Worm (Caenorhabditis elegans) whole organism, L1 larva: ENCODE measurements around the gene T23G7.3.

Experiments used
- C16A3.4 ChIP-seq: fragments of 150-350 bp; optimal IDR thresholded peaks from 2 replicates; lab custom pipeline; 2014; ENCODE audit warnings: missing biosample characterization, missing genetic modification characterization
- aha-1 ChIP-seq: fragments of 150-350 bp; optimal IDR thresholded peaks from 2 replicates; lab custom pipeline; 2014; ENCODE audit warnings: missing biosample characterization, missing genetic modification characterization
- aly-2 ChIP-seq: fragments of 150-350 bp; optimal IDR thresholded peaks from 2 replicates; lab custom pipeline; 2014; ENCODE audit warnings: missing biosample characterization, missing genetic modification characterization
- blmp-1 ChIP-seq: fragments of 150-350 bp; optimal IDR thresholded peaks from 2 replicates; lab custom pipeline; 2014; ENCODE audit warnings: missing biosample characterization, missing genetic modification characterization
- ceh-90 ChIP-seq: sonication (generic microtip); optimal IDR thresholded peaks from 2 replicates; lab custom pipeline; 2016; ENCODE audit warnings: missing genetic modification characterization, missing compliant biosample characterization
- ces-1 ChIP-seq: fragments of 150-350 bp; optimal IDR thresholded peaks from 2 replicates; lab custom pipeline; 2014; ENCODE audit warnings: missing biosample characterization, missing genetic modification reagents, missing genetic modification characterization
- dpl-1 ChIP-seq, 3 experiments: fragments of 150-350 bp in 2 of 3; sonication (generic microtip) in 1 of 3; optimal IDR thresholded peaks; 2 replicates each; lab custom pipeline; 2014 to 2017; ENCODE audit warnings: missing biosample characterization in 3 of 3, missing genetic modification characterization in 3 of 3, missing genetic modification reagents in 3 of 3
- efl-1 ChIP-seq, 4 experiments: fragments of 150-350 bp; optimal IDR thresholded peaks in 3 of 4; peaks in 1 of 4; 1 replicate in 1 of 4; 2 replicates in 3 of 4; lab custom pipeline; 2014; ENCODE audit warnings: missing biosample characterization in 2 of 4, missing genetic modification characterization in 2 of 4, missing genetic modification reagents in 2 of 4
- egl-13 ChIP-seq: sonication (generic microtip); optimal IDR thresholded peaks from 2 replicates; lab custom pipeline; 2016; ENCODE audit warnings: missing genotype, missing genetic modification reagents, missing genetic modification characterization, missing compliant biosample characterization
- elt-3 ChIP-seq, 6 experiments: fragments of 150-350 bp in 1 of 6; sonication (generic microtip); optimal IDR thresholded peaks; 2 replicates each; lab custom pipeline; 2017 to 2018; ENCODE audit warnings: missing biosample characterization in 6 of 6, missing genetic modification characterization in 6 of 6, inconsistent platforms in 1 of 6
- fkh-8 ChIP-seq: sonication (generic microtip); optimal IDR thresholded peaks from 2 replicates; lab custom pipeline; 2016; ENCODE audit warnings: mild to moderate bottlenecking, missing genetic modification characterization, missing compliant biosample characterization
- grh-1 ChIP-seq: fragments of 200-800 bp; sonication (Bioruptor generic); IDR thresholded peaks from 2 replicates; pipeline ENCODE4 v1.3.6; 2022; ENCODE audit warnings: missing genetic modification reagents, missing genetic modification characterization, missing compliant biosample characterization
- hlh-17 ChIP-seq: fragments of 200-800 bp; sonication (Bioruptor generic); optimal IDR thresholded peaks from 2 replicates; lab custom pipeline; 2018; ENCODE audit warnings: missing genetic modification characterization, mild to moderate bottlenecking, missing compliant biosample characterization, moderate library complexity, borderline replicate concordance
- hlh-4 ChIP-seq: sonication (generic microtip); optimal IDR thresholded peaks from 2 replicates; lab custom pipeline; 2016; ENCODE audit warnings: mild to moderate bottlenecking, missing genetic modification characterization, missing compliant biosample characterization
- irx-1 ChIP-seq: sonication (generic microtip); optimal IDR thresholded peaks from 2 replicates; lab custom pipeline; 2016; ENCODE audit warnings: missing genetic modification characterization, missing compliant biosample characterization
- jun-1 ChIP-seq: fragments of 150-350 bp; optimal IDR thresholded peaks from 2 replicates; lab custom pipeline; 2014; ENCODE audit warnings: missing biosample characterization, missing genetic modification reagents, missing genetic modification characterization
- lin-15B ChIP-seq: fragments of 150-350 bp; sonication (generic microtip); optimal IDR thresholded peaks from 3 replicates; lab custom pipeline; 2014; ENCODE audit warnings: missing biosample characterization, missing genetic modification characterization
- lin-35 ChIP-seq, 2 experiments: fragments of 150-350 bp; optimal IDR thresholded peaks; 2 replicates each; lab custom pipeline; 2014; ENCODE audit warnings: missing biosample characterization in 2 of 2, missing genetic modification characterization in 2 of 2, missing genetic modification reagents in 2 of 2
- lsy-2 ChIP-seq, 2 experiments: fragments of 150-350 bp; optimal IDR thresholded peaks; 2 replicates each; lab custom pipeline; 2014; ENCODE audit warnings: missing biosample characterization in 2 of 2, missing genetic modification characterization in 2 of 2
- mab-9 ChIP-seq: fragments of 200-800 bp; sonication (Bioruptor generic); IDR thresholded peaks from 2 replicates; pipeline ENCODE4 v1.3.6; 2022; ENCODE audit warnings: missing genetic modification reagents, missing genetic modification characterization, missing compliant biosample characterization
- nhr-12 ChIP-seq: sonication (generic microtip); optimal IDR thresholded peaks from 2 replicates; lab custom pipeline; 2017; ENCODE audit warnings: missing biosample characterization, missing genetic modification characterization
- nhr-20 ChIP-seq: sonication (generic microtip); optimal IDR thresholded peaks from 2 replicates; lab custom pipeline; 2016; ENCODE audit warnings: mild to moderate bottlenecking, missing genetic modification characterization, missing compliant biosample characterization
- nhr-47 ChIP-seq: sonication (generic microtip); optimal IDR thresholded peaks from 2 replicates; lab custom pipeline; 2016; ENCODE audit warnings: mild to moderate bottlenecking, missing genetic modification characterization, moderate library complexity, missing compliant biosample characterization
- nhr-71 ChIP-seq: sonication (generic microtip); optimal IDR thresholded peaks from 2 replicates; lab custom pipeline; 2016; ENCODE audit warnings: mild to moderate bottlenecking, missing genetic modification characterization, moderate library complexity, missing compliant biosample characterization
- nhr-76 ChIP-seq: sonication (generic microtip); optimal IDR thresholded peaks from 2 replicates; lab custom pipeline; 2017; ENCODE audit warnings: missing biosample characterization, missing genetic modification characterization
- pag-3 ChIP-seq: sonication (generic microtip); optimal IDR thresholded peaks from 2 replicates; lab custom pipeline; 2017; ENCODE audit warnings: missing genetic modification characterization, mild to moderate bottlenecking, missing compliant biosample characterization, antibody characterized with exemption, borderline replicate concordance; ENCODE audit not compliant: insufficient read depth
- pax-3 ChIP-seq: fragments of 200-800 bp; sonication (Bioruptor generic); optimal IDR thresholded peaks from 2 replicates; lab custom pipeline; 2018; ENCODE audit warnings: mild to moderate bottlenecking, missing genetic modification characterization, moderate library complexity, missing compliant biosample characterization
- skn-1 ChIP-seq: fragments of 150-350 bp; optimal IDR thresholded peaks from 2 replicates; lab custom pipeline; 2014; ENCODE audit warnings: missing biosample characterization, missing genetic modification characterization
- snu-23 ChIP-seq: sonication (generic microtip); optimal IDR thresholded peaks from 2 replicates; lab custom pipeline; 2016; ENCODE audit warnings: missing genetic modification characterization, missing compliant biosample characterization
- sox-4 ChIP-seq: sonication (generic microtip); optimal IDR thresholded peaks from 2 replicates; lab custom pipeline; 2016; ENCODE audit warnings: missing genetic modification characterization, missing compliant biosample characterization
- tbx-2 ChIP-seq: sonication (generic microtip); optimal IDR thresholded peaks from 2 replicates; lab custom pipeline; 2016; ENCODE audit warnings: missing genetic modification characterization, missing compliant biosample characterization
- tlp-1 ChIP-seq: fragments of 150-350 bp; optimal IDR thresholded peaks from 2 replicates; lab custom pipeline; 2014; ENCODE audit warnings: missing biosample characterization, missing genetic modification characterization
- unc-130 ChIP-seq: fragments of 150-350 bp; optimal IDR thresholded peaks from 2 replicates; lab custom pipeline; 2017; ENCODE audit warnings: missing biosample characterization, missing genetic modification characterization, inconsistent platforms
- unc-30 ChIP-seq: sonication (generic microtip); optimal IDR thresholded peaks from 2 replicates; lab custom pipeline; 2017; ENCODE audit warnings: missing biosample characterization, missing genetic modification characterization

Gene T23G7.3

DNA sequence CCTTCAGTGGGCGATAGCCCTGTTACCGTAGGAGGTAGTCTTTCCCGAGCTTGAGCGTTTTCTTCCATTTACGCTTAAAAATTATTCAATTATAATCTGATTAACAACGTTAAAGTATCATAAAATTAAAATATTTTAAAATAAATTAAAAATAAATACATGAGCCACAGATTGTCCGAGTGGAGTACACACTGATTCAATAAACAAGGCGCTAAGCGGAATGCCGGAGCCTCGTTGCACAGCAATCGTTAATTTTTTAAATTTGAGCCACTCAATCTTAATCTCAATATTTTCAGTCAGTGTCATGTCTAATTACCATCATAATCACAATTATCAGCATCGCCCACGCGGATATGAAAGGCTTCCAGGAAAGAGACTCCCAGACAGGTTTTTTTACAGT lies 9.4 kb upstream of the T23G7.3 start, which contains the start of the genes sec-5 and pir-1 (continued):
- TF ChIP-seq lsy-2 (tag; optimal IDR thresholded peaks at IDR 0.05; lab: Kevin White, UChicago), result peak; percentile 65 to 74
- TF ChIP-seq lin-15B (tag; lab: Kevin White, UChicago), result peak; percentile 39
- peak; percentile 56 to 60 for TF ChIP-seq lin-35 (GFP tag; optimal IDR thresholded peaks at IDR 0.05; lab: Kevin White, UChicago)
- no peak for TF ChIP-seq unc-30 (tag; lab: Kevin White, UChicago)
- TF ChIP-seq efl-1 (optimal IDR thresholded peaks at IDR 0.05; lab: Kevin White, UChicago), result peak; percentile 43 to 59
- peak; percentile 63 to 66 for TF ChIP-seq efl-1 (GFP tag; optimal IDR thresholded peaks at IDR 0.05 in 1 of 2; lab: Kevin White, UChicago)
- peak; percentile 54 for TF ChIP-seq nhr-47 (tag; lab: Kevin White, UChicago)
- TF ChIP-seq nhr-12 (tag; lab: Kevin White, UChicago), result no peak
- peak; percentile 63 for TF ChIP-seq nhr-71 (tag; lab: Kevin White, UChicago)

DNA sequence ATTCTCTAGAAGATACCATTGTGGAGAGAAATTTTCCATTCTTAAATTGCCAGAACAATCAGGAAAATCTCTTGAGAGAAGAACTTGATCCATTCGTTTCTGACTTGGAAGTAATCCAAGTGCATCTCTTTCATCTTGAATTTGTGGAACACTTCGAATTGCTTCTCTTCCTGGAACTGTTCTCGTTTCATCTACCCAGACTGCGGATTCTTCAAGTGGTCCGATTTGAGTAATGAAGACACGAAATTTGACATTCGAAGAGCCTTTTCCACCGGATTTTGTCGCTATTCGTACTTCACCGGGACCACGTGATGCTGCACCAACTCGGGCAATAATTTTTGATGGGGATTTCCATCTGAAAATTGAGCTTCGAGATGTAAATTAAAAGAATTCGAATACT lies 8.9 kb upstream of the T23G7.3 start:
- TF ChIP-seq egl-13 (tag; lab: Kevin White, UChicago) (no peak), tlp-1 (no peak), aly-2 (no peak), efl-1 (optimal IDR thresholded peaks at IDR 0.05; lab: Kevin White, UChicago) (no peak), efl-1 (GFP tag; optimal IDR thresholded peaks at IDR 0.05 in 1 of 2; lab: Kevin White, UChicago) (peak in 1 of 2 experiments; percentile 68), C16A3.4 (tag; lab: Kevin White, UChicago) (no peak)

DNA sequence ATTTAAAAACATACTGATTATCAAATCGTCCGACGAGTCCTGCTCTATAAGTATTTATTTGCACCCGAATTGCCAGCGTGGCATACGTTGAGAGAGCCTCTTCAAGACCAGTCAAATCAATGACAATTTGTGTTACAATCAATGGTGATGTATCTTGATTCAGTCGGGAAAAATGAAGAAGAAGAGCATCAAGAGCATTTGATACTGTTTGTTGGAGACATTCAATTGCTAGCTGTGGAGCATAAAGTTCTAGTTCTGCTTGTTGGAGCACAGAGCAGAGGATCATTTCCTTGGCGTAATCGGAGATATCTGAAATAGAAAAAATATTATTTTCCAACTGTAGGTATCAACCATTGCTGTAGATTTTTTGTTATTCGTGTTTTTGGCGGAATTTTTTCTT lies 5.8 kb upstream of the T23G7.3 start:
- TF ChIP-seq grh-1, result no peak
- TF ChIP-seq fkh-8 (tag; lab: Kevin White, UChicago), result no peak
- no peak for TF ChIP-seq egl-13 (tag; lab: Kevin White, UChicago)
- TF ChIP-seq elt-3 (tag; optimal IDR thresholded peaks at IDR 0.05; lab: Kevin White, UChicago), result no peak

DNA sequence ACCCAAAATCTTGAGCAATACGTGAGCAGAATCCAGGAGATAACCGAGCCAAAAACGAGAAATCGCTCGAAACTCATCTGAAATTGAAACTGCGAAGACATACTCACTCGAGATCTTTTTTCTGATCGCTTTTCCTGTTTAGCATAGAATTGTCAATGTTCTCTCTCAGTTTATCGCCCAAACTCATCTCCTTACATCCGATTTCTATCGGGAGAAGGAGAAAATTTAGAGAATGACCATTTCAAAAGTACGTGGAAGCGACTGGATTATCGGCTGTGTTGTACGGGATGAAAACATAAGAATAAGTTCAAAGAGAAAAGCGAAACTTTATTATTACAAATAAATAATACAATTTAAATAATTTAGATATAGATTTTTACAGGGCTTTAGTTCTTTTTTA lies 5.2 kb upstream of the T23G7.3 start, which contains the start of gene T23G7.2:
Gene T23G7.2, minus strand, starts transcription at position 101 of the 400 bp plus-strand sequence.
- peak; percentile 21 for TF ChIP-seq blmp-1
- TF ChIP-seq ceh-90 (tag; lab: Kevin White, UChicago), result no peak

DNA sequence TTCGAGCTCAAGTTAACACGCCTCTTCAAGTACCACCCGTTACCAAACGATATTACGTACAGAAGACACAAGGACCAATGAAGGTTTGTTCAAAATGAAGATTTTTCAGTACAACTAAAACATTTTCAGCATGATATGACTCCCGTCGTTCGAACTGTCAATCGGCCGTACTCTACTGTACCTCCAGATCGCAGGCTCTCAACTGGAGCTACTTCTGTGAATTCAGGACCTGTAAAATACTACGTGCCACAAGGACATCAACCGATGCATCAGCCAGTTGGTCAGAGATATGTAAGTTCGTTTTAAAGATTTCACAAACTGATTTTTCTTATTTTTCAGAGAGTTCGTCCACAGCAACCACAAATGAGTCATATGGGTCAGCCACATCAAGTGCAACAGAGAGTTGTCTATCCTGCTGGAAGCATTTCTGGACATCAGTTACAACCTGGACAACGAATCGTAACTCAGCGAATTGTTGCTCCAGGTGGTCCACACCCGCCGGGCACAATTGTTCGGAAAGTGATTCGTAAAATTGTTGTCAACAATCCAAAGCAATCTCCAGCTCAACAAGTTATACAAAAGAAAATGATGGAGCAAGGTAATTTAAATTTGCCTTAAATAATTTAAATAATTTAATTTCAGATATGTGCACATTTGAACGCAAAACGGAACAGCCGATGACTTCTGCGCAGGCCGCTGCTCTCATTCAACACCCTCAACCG lies 4.0 kb upstream of the T23G7.3 start:
- TF ChIP-seq sox-4 (no peak), hlh-17 (no peak), efl-1 (optimal IDR thresholded peaks at IDR 0.05; lab: Kevin White, UChicago) (no peak), efl-1 (GFP tag; optimal IDR thresholded peaks at IDR 0.05 in 1 of 2; lab: Kevin White, UChicago) (peak in 1 of 2 experiments; percentile 51), C16A3.4 (tag; lab: Kevin White, UChicago) (no peak), lsy-2 (tag; optimal IDR thresholded peaks at IDR 0.05; lab: Kevin White, UChicago) (no peak), irx-1 (tag; lab: Kevin White, UChicago) (no peak), ces-1 (GFP tag; lab: Kevin White, UChicago) (no peak), egl-13 (tag; lab: Kevin White, UChicago) (no peak), jun-1 (tag; lab: Kevin White, UChicago) (no peak), unc-130 (tag; lab: Kevin White, UChicago) (no peak), aha-1 (tag; lab: Kevin White, UChicago) (peak; percentile 14), dpl-1 (GFP tag; optimal IDR thresholded peaks at IDR 0.05; lab: Kevin White, UChicago) (peak in 1 of 3 experiments; percentile 17), blmp-1 (no peak), snu-23 (GFP tag; lab: Kevin White, UChicago) (no peak), nhr-47 (tag; lab: Kevin White, UChicago) (no peak)

DNA sequence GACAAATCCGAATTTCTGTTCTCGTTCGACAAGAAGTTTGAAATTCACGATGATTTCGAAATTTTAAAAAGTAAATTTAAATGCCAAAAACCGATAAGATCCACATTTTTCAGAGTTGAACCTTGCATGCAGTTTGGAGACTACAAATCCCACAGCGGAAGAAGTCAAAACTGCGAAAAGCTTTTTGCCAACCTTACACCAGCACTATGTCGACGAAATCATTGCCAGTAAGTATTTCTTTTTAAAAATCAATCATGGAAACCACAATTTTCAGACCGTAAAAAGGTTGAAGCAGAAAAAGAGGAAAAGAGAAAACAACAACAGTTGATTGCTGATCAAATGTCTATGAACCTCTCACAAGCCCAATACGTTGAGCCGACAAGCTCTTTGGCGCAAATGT lies 3.2 kb upstream of the T23G7.3 start:
- TF ChIP-seq lin-15B (tag; lab: Kevin White, UChicago) (no peak), pax-3 (tag; lab: Kevin White, UChicago) (no peak), nhr-76 (tag; lab: Kevin White, UChicago) (no peak), skn-1 (tag; lab: Kevin White, UChicago) (no peak), sox-4 (no peak), nhr-20 (tag; lab: Kevin White, UChicago) (no peak), hlh-4 (tag; lab: Kevin White, UChicago) (no peak), pag-3 (no peak), tbx-2 (tag; lab: Kevin White, UChicago) (no peak), mab-9 (GFP tag; lab: Robert Waterston, UW) (no peak), jun-1 (tag; lab: Kevin White, UChicago) (no peak)
